Comparison of ENCODE assay signal across 3 fruit fly cellular contexts in the genomic region with DNA sequence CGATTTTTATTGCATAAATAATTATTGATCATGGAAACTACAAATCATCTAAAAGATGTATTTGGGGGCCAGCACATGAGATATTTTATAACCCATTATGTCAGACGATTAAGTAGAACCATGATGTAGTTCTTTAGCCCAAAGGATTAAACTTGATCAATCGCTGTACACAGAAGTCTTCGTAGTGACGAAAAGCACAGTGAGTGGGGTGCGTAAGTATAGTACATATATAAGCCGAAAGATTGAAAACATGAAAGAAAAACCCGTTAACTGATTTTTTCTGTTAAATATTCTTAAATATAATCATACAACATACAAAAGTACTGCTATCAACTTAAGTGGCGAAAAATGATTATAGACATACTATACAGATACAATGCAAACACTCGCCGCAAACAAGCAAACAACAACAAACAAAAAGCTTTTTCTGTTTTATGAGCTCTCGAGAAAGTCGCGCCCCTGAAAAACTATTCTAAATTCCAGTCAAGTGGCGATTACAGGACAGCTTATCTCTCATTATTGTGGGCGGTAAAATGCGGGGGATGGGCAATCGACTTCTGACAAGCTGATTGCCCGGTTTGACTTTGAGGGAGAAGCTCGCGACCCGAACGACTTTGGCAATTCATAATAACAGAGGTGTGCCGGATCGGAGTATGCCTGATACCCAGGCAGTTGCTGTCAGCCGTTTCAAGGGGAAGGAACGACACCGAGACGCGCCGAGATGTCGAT.
A peak's percentile ranks its signal among the peaks of the same experiment; 100 is the strongest.
TF ChIP-seq lines count a peak whose summit lies in the region.

A gene (plus strand): TSS at position 683 of the 729 bp plus-strand sequence.

- TF ChIP-seq CTCF in whole organism, embryonic (GFP tag; optimal IDR thresholded peaks at IDR 0.05; lab: Kevin White, UChicago), result no peak

TF ChIP-seq in whole organism, adult, 20 proteins besides CTCF, POLR2A, EP300 and RAD21:
- TF ChIP-seq CG33017 (tag; optimal IDR thresholded peaks at IDR 0.05; lab: Kevin White, UChicago) (peak; percentile 8), CG7045 (GFP tag; optimal IDR thresholded peaks at IDR 0.05; lab: Kevin White, UChicago) (peak; percentile 37), CG12768 (GFP tag; optimal IDR thresholded peaks at IDR 0.05; lab: Kevin White, UChicago) (peak; percentile 65), Hr96 (GFP tag; optimal IDR thresholded peaks at IDR 0.05; lab: Kevin White, UChicago) (no peak), CG11617 (GFP tag; optimal IDR thresholded peaks at IDR 0.05; lab: Kevin White, UChicago) (no peak), Mnt (GFP tag; optimal IDR thresholded peaks at IDR 0.05; lab: Kevin White, UChicago) (peak; percentile 37), pad (GFP tag; optimal IDR thresholded peaks at IDR 0.05; lab: Kevin White, UChicago) (peak; percentile 33), cic (GFP tag; optimal IDR thresholded peaks at IDR 0.05; lab: Kevin White, UChicago) (peak; percentile 71), CG14711 (tag; optimal IDR thresholded peaks at IDR 0.05; lab: Kevin White, UChicago) (no peak), kay (GFP tag; lab: Kevin White, UChicago; ENCODE audit: borderline replicate concordance) (no peak), tj (GFP tag; optimal IDR thresholded peaks at IDR 0.05; lab: Kevin White, UChicago) (no peak), CG7101 (tag; optimal IDR thresholded peaks at IDR 0.05; lab: Kevin White, UChicago) (peak; percentile 17), CG5204 (GFP tag; optimal IDR thresholded peaks at IDR 0.05; lab: Kevin White, UChicago) (no peak)

TF ChIP-seq in whole organism, embryonic, 481 proteins besides CTCF, POLR2A, EP300 and RAD21:
- TF ChIP-seq mirr (GFP tag; optimal IDR thresholded peaks at IDR 0.05; lab: Kevin White, UChicago) (peak; percentile 21), ERR (GFP tag; optimal IDR thresholded peaks at IDR 0.05; lab: Kevin White, UChicago) (peak; percentile 74), vnd (GFP tag; IDR thresholded peaks at IDR 0.05; lab: Robert Waterston, UW; ENCODE audit: partially characterized antibody) (0 out of 3 replicates have a peak, but pooled peaks have one; percentile 12), sug (tag; optimal IDR thresholded peaks at IDR 0.05; lab: Kevin White, UChicago) (peak; percentile 92), CG10565 (GFP tag; optimal IDR thresholded peaks at IDR 0.05; lab: Kevin White, UChicago) (no peak), exex (tag; optimal IDR thresholded peaks at IDR 0.05; lab: Kevin White, UChicago) (peak; percentile 94), CG34376 (GFP tag; optimal IDR thresholded peaks at IDR 0.05; lab: Kevin White, UChicago) (peak; percentile 78), CG1529 (GFP tag; optimal IDR thresholded peaks at IDR 0.05; lab: Kevin White, UChicago) (no peak), sd (tag; optimal IDR thresholded peaks at IDR 0.05; lab: Kevin White, UChicago) (peak; percentile 87), odd (GFP tag; optimal IDR thresholded peaks at IDR 0.05; lab: Kevin White, UChicago) (no peak), ewg (GFP tag; optimal IDR thresholded peaks at IDR 0.05; lab: Kevin White, UChicago) (no peak), CG14965 (GFP tag; optimal IDR thresholded peaks at IDR 0.05; lab: Kevin White, UChicago; ENCODE audit: borderline replicate concordance) (no peak), sens (GFP tag; lab: Kevin White, UChicago) (peak; percentile 63), CG32767 (GFP tag; IDR thresholded peaks at IDR 0.05; lab: Robert Waterston, UW) (no peak), cwo (GFP tag; optimal IDR thresholded peaks at IDR 0.05; lab: Kevin White, UChicago) (peak; percentile 11), Meics (GFP tag; optimal IDR thresholded peaks at IDR 0.05; lab: Kevin White, UChicago) (peak; percentile 61), Poxn (GFP tag; IDR thresholded peaks at IDR 0.05; lab: Robert Waterston, UW) (0 out of 2 replicates have a peak, but pooled peaks have one; percentile 4)

TF ChIP-seq in whole organism, prepupa, 60 proteins besides CTCF, POLR2A, EP300 and RAD21:
- TF ChIP-seq CG6276 (GFP tag; optimal IDR thresholded peaks at IDR 0.05; lab: Kevin White, UChicago) (no peak), pdm3 (GFP tag; optimal IDR thresholded peaks at IDR 0.05; lab: Kevin White, UChicago) (no peak), svp (GFP tag; lab: Kevin White, UChicago) (peak; percentile 94), Hr39 (GFP tag; optimal IDR thresholded peaks at IDR 0.05; lab: Kevin White, UChicago) (no peak), Met (GFP tag; optimal IDR thresholded peaks at IDR 0.05; lab: Kevin White, UChicago) (no peak), Hr38 (GFP tag; optimal IDR thresholded peaks at IDR 0.05; lab: Kevin White, UChicago) (no peak), Eip78C (GFP tag; lab: Kevin White, UChicago) (peak; percentile 46), net (GFP tag; optimal IDR thresholded peaks at IDR 0.05; lab: Kevin White, UChicago) (no peak)
